Fruit fly (Drosophila melanogaster): Measurements from ENCODE around the gene ham.

DNA sequence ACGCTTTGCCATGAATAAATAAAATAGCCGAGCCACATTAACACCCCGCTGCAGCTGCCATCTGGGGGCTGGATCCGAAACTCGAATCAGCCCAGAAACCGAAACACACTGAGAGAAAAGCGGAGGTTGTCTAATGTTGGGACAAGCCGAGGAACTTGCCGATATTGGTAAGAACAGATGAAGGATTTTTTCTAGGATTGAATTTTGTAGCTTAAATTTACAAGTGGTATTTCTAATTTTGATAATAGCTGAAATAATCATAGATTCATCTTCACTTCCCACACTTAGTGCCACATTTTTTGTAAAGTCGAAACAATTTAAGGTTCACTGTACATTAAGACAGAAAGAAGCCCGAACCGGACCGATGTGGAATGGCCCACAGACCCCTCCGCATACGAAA, 40.7 kb downstream of the ham start:
- no peak for TF ChIP-seq CG8478 (optimal IDR thresholded peaks at IDR 0.05)
- TF ChIP-seq CTCF (optimal IDR thresholded peaks at IDR 0.05), result no peak
